Fruit fly (Drosophila melanogaster) whole organism, pupa: ENCODE results near the gene CG10376.

Experiments used
- Pif1A ChIP-seq: fragments of 200-800 bp; sonication (Bioruptor generic); optimal IDR thresholded peaks from 3 replicates; lab custom pipeline; 2016; ENCODE audit warnings: missing biosample characterization, missing genetic modification characterization
- fd96Ca ChIP-seq: fragments of 200-800 bp; sonication (Bioruptor generic); IDR thresholded peaks from 3 replicates; pipeline ENCODE4 v1.3.6; 2022; ENCODE audit warnings: missing biosample characterization, missing genetic modification characterization
- rn ChIP-seq: fragments of 200-800 bp; sonication (Bioruptor generic); IDR thresholded peaks from 2 replicates; pipeline ENCODE4 v1.3.6; 2022; ENCODE audit warnings: missing biosample characterization, missing genetic modification characterization

DNA sequence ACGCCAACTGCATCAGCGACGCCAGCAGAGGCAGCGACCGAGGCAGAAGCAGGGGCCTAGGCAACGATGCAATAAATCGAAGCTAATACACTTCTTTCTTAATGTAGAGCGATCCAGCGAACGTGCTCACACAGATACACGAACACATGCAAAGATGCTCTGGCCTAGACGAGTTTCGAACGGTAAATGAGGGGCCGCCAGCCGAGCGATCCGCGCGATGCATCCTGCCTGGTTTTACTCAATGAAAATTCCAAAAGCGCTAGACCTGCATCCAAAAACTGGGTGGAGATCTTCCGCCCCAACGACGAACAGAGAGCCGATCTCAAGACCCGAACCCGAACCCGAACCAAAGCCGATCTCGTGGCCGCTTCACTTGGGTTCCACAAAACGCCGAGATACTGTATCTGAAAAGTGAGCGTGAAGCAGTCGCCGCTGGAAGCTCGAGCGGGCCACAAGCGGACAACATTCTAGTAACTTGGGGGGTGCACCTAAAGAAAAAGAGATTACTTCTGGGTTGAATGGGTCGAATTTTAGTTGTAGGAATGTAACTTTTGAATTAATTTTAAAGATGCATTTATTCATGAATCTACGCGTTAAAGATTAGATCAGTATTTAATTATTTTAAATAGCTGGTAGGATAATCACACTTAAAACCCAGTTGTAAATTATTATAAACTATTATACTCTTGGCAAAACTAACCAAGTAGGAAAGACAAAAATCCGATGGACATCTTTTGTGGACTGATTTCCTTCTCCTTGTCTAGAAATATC lies 30.0 kb upstream of the CG10376 start:
- TF ChIP-seq Pif1A (GFP tag; lab: Kevin White, UChicago) (peak; percentile 38), rn (GFP tag; lab: Robert Waterston, UW) (no peak), fd96Ca (GFP tag; lab: Robert Waterston, UW) (peak; percentile 11; the same call in 1 of the 3 replicates)
